Worm (Caenorhabditis elegans): ENCODE data around the gene ndab-2.

ndab-2 gene

DNA sequence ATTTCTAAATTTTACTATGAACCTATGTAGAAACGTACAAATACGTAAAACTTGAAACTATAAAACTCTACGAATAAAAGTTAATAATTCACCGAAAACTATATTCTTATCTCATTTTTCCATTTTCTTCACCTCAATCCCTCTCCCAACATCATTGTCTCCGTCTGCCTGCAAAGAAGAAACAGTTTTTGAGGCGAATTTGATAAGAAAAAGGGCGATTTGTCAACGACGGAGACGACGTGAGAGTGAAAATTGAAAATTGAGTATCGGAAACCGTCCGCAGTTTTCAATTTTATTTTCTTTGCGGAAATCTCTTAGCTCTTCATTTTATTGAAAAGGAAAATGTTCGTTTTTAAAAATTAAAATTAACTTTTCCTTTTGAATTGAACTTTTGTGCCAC, 31.5 kb downstream of the ndab-2 start:
- TF ChIP-seq nhr-11 (tag; optimal IDR thresholded peaks at IDR 0.05): no peak
- TF ChIP-seq dve-1 (tag; optimal IDR thresholded peaks at IDR 0.05): no peak

- TF ChIP-seq odd-2 (tag; optimal IDR thresholded peaks at IDR 0.05) (no peak), rnt-1 (tag; optimal IDR thresholded peaks at IDR 0.05) (peak; percentile 23)
These were observed 35.0 kb downstream of the ndab-2 start for ce11 chrIII:7215532-7215931.

ce11 chrIII:7216226-7216625, 35.7 kb downstream of the ndab-2 start, which contains the start of gene R151.1:
Gene R151.1, plus strand, starts transcription at chrIII:7216526.
- TF ChIP-seq hlh-6 (tag; optimal IDR thresholded peaks at IDR 0.05) (no peak), eyg-1 (tag; optimal IDR thresholded peaks at IDR 0.05) (no peak), lim-6 (tag; optimal IDR thresholded peaks at IDR 0.05) (no peak), tbx-7 (tag; optimal IDR thresholded peaks at IDR 0.05) (no peak), unc-3 (GFP tag; conservative IDR thresholded peaks at IDR 0.05) (no peak), unc-3 (tag; optimal IDR thresholded peaks at IDR 0.05) (no peak), dve-1 (tag; optimal IDR thresholded peaks at IDR 0.05) (no peak), elt-4 (tag; optimal IDR thresholded peaks at IDR 0.05) (no peak), rnt-1 (tag; optimal IDR thresholded peaks at IDR 0.05) (no peak), ceh-31 (tag; optimal IDR thresholded peaks at IDR 0.05) (no peak)

ce11 chrIII:7216924-7217521, 36.5 kb downstream of the ndab-2 start:
- TF ChIP-seq dmd-4 (tag; optimal IDR thresholded peaks at IDR 0.05; ENCODE audit: borderline replicate concordance) (no peak), ceh-34 (tag; optimal IDR thresholded peaks at IDR 0.05) (peak; percentile 6), nhr-11 (tag; optimal IDR thresholded peaks at IDR 0.05) (no peak), ahr-1 (tag; optimal IDR thresholded peaks at IDR 0.05) (no peak), ceh-18 (tag; optimal IDR thresholded peaks at IDR 0.05) (peak; percentile 92), unc-55 (GFP tag; optimal IDR thresholded peaks at IDR 0.05) (peak; percentile 88), rnt-1 (tag; optimal IDR thresholded peaks at IDR 0.05) (peak; percentile 78), tbx-2 (tag; optimal IDR thresholded peaks at IDR 0.05) (no peak), nfya-1 (tag; optimal IDR thresholded peaks at IDR 0.05) (peak; percentile 46)

- TF ChIP-seq nhr-11 (tag; optimal IDR thresholded peaks at IDR 0.05) (no peak), hlh-8 (tag; optimal IDR thresholded peaks at IDR 0.05) (no peak), fax-1 (tag; optimal IDR thresholded peaks at IDR 0.05) (no peak), ztf-16 (tag; optimal IDR thresholded peaks at IDR 0.05) (no peak), ceh-48 (tag; optimal IDR thresholded peaks at IDR 0.05) (no peak), ama-1 (optimal IDR thresholded peaks at IDR 0.05) (no peak), hlh-6 (tag; optimal IDR thresholded peaks at IDR 0.05) (no peak), ceh-19 (GFP tag; optimal IDR thresholded peaks at IDR 0.05) (no peak), dmd-4 (tag; optimal IDR thresholded peaks at IDR 0.05; ENCODE audit: borderline replicate concordance) (no peak), ceh-9 (tag; optimal IDR thresholded peaks at IDR 0.05) (no peak), madf-2 (tag; optimal IDR thresholded peaks at IDR 0.05) (no peak), F13H6.1 (tag; optimal IDR thresholded peaks at IDR 0.05) (no peak), ceh-30 (tag; optimal IDR thresholded peaks at IDR 0.05) (no peak), fkh-10 (GFP tag; optimal IDR thresholded peaks at IDR 0.05) (no peak), elt-2 (tag; optimal IDR thresholded peaks at IDR 0.05) (no peak), lim-6 (tag; optimal IDR thresholded peaks at IDR 0.05) (no peak), ceh-24 (tag; optimal IDR thresholded peaks at IDR 0.05) (no peak), nfya-1 (tag; optimal IDR thresholded peaks at IDR 0.05) (no peak), sox-2 (GFP tag; IDR thresholded peaks at IDR 0.05) (no peak), gmeb-2 (tag; optimal IDR thresholded peaks at IDR 0.05) (no peak)
These were observed 40.6 kb downstream of the ndab-2 start for ce11 chrIII:7221103-7221502.
